Fruit fly (Drosophila melanogaster): ENCODE data around the gene atms.

The atms gene

DNA sequence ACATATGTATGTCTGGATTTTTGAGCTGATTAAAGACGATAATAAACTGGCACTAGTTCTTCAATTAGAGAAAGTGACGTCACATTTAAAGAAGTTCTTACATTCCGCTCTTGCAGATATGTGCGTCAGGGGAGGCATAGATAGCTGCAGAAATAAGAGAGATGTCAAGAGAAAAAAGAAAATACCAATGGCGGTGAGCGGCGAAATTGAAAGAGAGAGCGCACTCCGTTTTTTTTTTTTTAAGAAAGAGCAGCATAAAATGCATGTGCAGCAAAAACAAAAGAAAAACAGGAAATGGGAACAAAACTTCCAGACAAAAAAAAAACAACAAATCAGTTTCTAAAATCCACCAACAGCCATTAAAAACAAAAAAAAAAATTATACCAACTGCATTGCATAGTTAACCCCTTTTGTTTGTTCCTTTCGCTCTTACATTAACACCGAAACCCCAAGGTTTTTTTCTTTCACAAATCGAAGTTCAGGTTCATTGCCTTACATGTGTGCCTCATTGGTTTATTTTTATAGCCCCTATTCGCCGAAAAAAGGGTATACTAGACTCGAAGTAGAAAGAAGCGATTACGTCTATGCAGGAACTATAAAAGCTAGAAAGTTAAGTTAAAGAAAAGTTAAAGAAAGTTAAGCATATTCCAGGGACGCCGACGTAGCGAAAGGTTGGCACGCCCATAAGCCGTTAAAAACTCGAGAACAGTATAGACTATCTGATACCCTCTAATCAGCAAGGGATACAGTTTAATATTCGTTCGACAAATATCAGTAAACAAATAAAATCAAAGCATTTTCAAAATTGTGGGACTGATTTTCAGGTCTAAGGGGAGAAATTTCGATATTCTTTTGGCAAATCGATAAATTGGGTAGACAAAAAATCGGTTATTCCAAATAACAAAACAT, 9.0 kb upstream of the atms start (continued):
- TF ChIP-seq onecut (GFP tag; IDR thresholded peaks at IDR 0.05) (peak; percentile 8; the same call in 1 of the 2 replicates), Med (GFP tag) (no peak), Drgx (GFP tag; IDR thresholded peaks at IDR 0.05) (peak; percentile 64), hb (GFP tag; IDR thresholded peaks at IDR 0.05; ENCODE audit: partially characterized antibody) (peak; percentile 80; the same call in 2 of the 3 replicates), Sry-β (GFP tag; optimal IDR thresholded peaks at IDR 0.05) (no peak), Optix (GFP tag; IDR thresholded peaks at IDR 0.05) (no peak), CG33213 (GFP tag; optimal IDR thresholded peaks at IDR 0.05) (no peak), Neu2 (GFP tag; optimal IDR thresholded peaks at IDR 0.05; ENCODE audit: borderline replicate concordance) (no peak), Sox102F (GFP tag; optimal IDR thresholded peaks at IDR 0.05) (no peak), CG9817 (tag; optimal IDR thresholded peaks at IDR 0.05) (no peak)

dm6 chr3R:4745544-4745943, 4.3 kb upstream of the atms start:
- TF ChIP-seq Hr39 (optimal IDR thresholded peaks at IDR 0.05) (peak; percentile 77), Lim3 (GFP tag; IDR thresholded peaks at IDR 0.05) (no peak), tin (GFP tag; optimal IDR thresholded peaks at IDR 0.05) (no peak), dati (GFP tag; IDR thresholded peaks at IDR 0.05) (no peak), CG1603 (tag; optimal IDR thresholded peaks at IDR 0.05) (no peak), ab (GFP tag; optimal IDR thresholded peaks at IDR 0.05) (no peak), CG34376 (GFP tag; optimal IDR thresholded peaks at IDR 0.05) (no peak), Stat92E (GFP tag; optimal IDR thresholded peaks at IDR 0.05) (peak in 1 of 3 experiments; percentile 79), odd (GFP tag; optimal IDR thresholded peaks at IDR 0.05) (no peak), CG15011 (GFP tag; optimal IDR thresholded peaks at IDR 0.05) (no peak), fd3F (GFP tag; optimal IDR thresholded peaks at IDR 0.05) (no peak), inv (GFP tag; IDR thresholded peaks at IDR 0.05; ENCODE audit: partially characterized antibody) (no peak), HmgZ (tag; optimal IDR thresholded peaks at IDR 0.05) (no peak), CG15601 (tag; optimal IDR thresholded peaks at IDR 0.05) (no peak), CG11398 (GFP tag; optimal IDR thresholded peaks at IDR 0.05) (no peak)

- TF ChIP-seq onecut (GFP tag; IDR thresholded peaks at IDR 0.05) (no peak), CG8281 (tag; optimal IDR thresholded peaks at IDR 0.05) (no peak), CG11696 (GFP tag; IDR thresholded peaks at IDR 0.05) (no peak), Ssrp (tag; optimal IDR thresholded peaks at IDR 0.05) (no peak), bbx (GFP tag; IDR thresholded peaks at IDR 0.05; ENCODE audit: partially characterized antibody) (peak; percentile 29; the same call in 1 of the 2 replicates), dimm (GFP tag; IDR thresholded peaks at IDR 0.05) (no peak), mirr (GFP tag; optimal IDR thresholded peaks at IDR 0.05) (peak; percentile 61), CG12104 (GFP tag; optimal IDR thresholded peaks at IDR 0.05) (no peak), CG10147 (GFP tag; optimal IDR thresholded peaks at IDR 0.05) (peak; percentile 4), CG13894 (tag; optimal IDR thresholded peaks at IDR 0.05) (peak; percentile 44), CG14014 (GFP tag; IDR thresholded peaks at IDR 0.05) (0 out of 2 replicates have a peak, but pooled peaks have one; percentile 15), B-H1 (GFP tag; IDR thresholded peaks at IDR 0.05) (no peak), ci (GFP tag; IDR thresholded peaks at IDR 0.05) (peak; percentile 33; the same call in 2 of the 3 replicates), crol (GFP tag; IDR thresholded peaks at IDR 0.05) (peak; percentile 79), CG13287 (GFP tag; IDR thresholded peaks at IDR 0.05; ENCODE audit: partially characterized antibody) (0 out of 2 replicates have a peak, but pooled peaks have one; percentile 38), CG13775 (GFP tag; optimal IDR thresholded peaks at IDR 0.05) (no peak), Eip74EF (GFP tag; optimal IDR thresholded peaks at IDR 0.05) (peak in 1 of 2 experiments; percentile 30), Gsc (GFP tag; IDR thresholded peaks at IDR 0.05) (no peak), ato (GFP tag; IDR thresholded peaks at IDR 0.05; ENCODE audit: partially characterized antibody) (0 out of 2 replicates have a peak, but pooled peaks have one; percentile 22), CG15696 (tag; optimal IDR thresholded peaks at IDR 0.05) (no peak), CG15601 (tag; optimal IDR thresholded peaks at IDR 0.05) (peak; percentile 30), zen2 (GFP tag; IDR thresholded peaks at IDR 0.05; ENCODE audit: partially characterized antibody) (0 out of 3 replicates have a peak, but pooled peaks have one; percentile 26)
Observed at dm6 chr3R:4746189-4746771, 3.6 kb upstream of the atms start.
